Fruit fly (Drosophila melanogaster) whole organism, adult: ENCODE results near the gene bou.
A peak's percentile ranks its signal among the peaks of the same experiment; 100 is the strongest.

Experiments
- CG11617 ChIP-seq: fragments of 200-800 bp; sonication (Bioruptor generic); optimal IDR thresholded peaks from 2 replicates; lab custom pipeline; 2017; ENCODE audit warnings: mild to moderate bottlenecking, missing biosample characterization, missing genetic modification reagents, missing genetic modification characterization
- CG12768 ChIP-seq: fragments of 200-800 bp; sonication (Bioruptor generic); optimal IDR thresholded peaks from 2 replicates; lab custom pipeline; 2017; ENCODE audit warnings: missing biosample characterization, missing genetic modification characterization, mild to moderate bottlenecking, moderate library complexity, missing genetic modification reagents
- CG14711 ChIP-seq: fragments of 200-800 bp; sonication (Bioruptor generic); optimal IDR thresholded peaks from 2 replicates; lab custom pipeline; 2018; ENCODE audit warnings: missing biosample characterization, mild to moderate bottlenecking, missing genetic modification characterization, moderate library complexity
- CG1620 ChIP-seq: fragments of 200-800 bp; sonication (Bioruptor generic); optimal IDR thresholded peaks from 2 replicates; lab custom pipeline; 2016; ENCODE audit warnings: missing biosample characterization, missing genetic modification characterization
- CG33017 ChIP-seq: fragments of 200-800 bp; sonication (Bioruptor generic); optimal IDR thresholded peaks from 2 replicates; lab custom pipeline; 2018; ENCODE audit warnings: missing biosample characterization, mild to moderate bottlenecking, missing genetic modification characterization, moderate library complexity
- CG5204 ChIP-seq: fragments of 200-800 bp; sonication (Bioruptor generic); optimal IDR thresholded peaks from 2 replicates; lab custom pipeline; 2016; ENCODE audit warnings: missing biosample characterization, missing genetic modification characterization
- CG7045 ChIP-seq: fragments of 200-800 bp; sonication (Bioruptor generic); optimal IDR thresholded peaks from 2 replicates; lab custom pipeline; 2017; ENCODE audit warnings: missing biosample characterization, mild to moderate bottlenecking, missing genetic modification characterization
- CG7101 ChIP-seq: fragments of 200-800 bp; sonication (Bioruptor generic); optimal IDR thresholded peaks from 2 replicates; lab custom pipeline; 2018; ENCODE audit warnings: missing biosample characterization, mild to moderate bottlenecking, missing genetic modification characterization, moderate library complexity
- Clk ChIP-seq: fragments of 200-800 bp; sonication (Bioruptor generic); optimal IDR thresholded peaks from 2 replicates; lab custom pipeline; 2017; ENCODE audit warnings: missing biosample characterization, missing genetic modification characterization
- Crg-1 ChIP-seq: fragments of 200-800 bp; sonication (Bioruptor generic); optimal IDR thresholded peaks from 2 replicates; lab custom pipeline; 2016; ENCODE audit warnings: missing biosample characterization, missing genetic modification characterization
- Hr96 ChIP-seq: fragments of 200-800 bp; sonication (Bioruptor generic); optimal IDR thresholded peaks from 2 replicates; lab custom pipeline; 2016; ENCODE audit warnings: missing biosample characterization, missing genetic modification characterization
- Mnt ChIP-seq: fragments of 200-800 bp; sonication (Bioruptor generic); optimal IDR thresholded peaks from 2 replicates; lab custom pipeline; 2016; ENCODE audit warnings: missing biosample characterization, mild to moderate bottlenecking, missing genetic modification characterization
- bab1 ChIP-seq: fragments of 200-800 bp; sonication (Bioruptor generic); optimal IDR thresholded peaks from 3 replicates; lab custom pipeline; 2019; ENCODE audit warnings: missing biosample characterization, mild to moderate bottlenecking, missing genetic modification characterization, moderate library complexity
- cic ChIP-seq: fragments of 200-800 bp; sonication (Bioruptor generic); optimal IDR thresholded peaks from 2 replicates; lab custom pipeline; 2017; ENCODE audit warnings: missing biosample characterization, mild to moderate bottlenecking, missing genetic modification characterization, moderate library complexity
- cnc ChIP-seq, 2 experiments: fragments of >200 bp; optimal IDR thresholded peaks; 2 replicates each; lab custom pipeline; 2017
- kay ChIP-seq: fragments of 200-800 bp; sonication (Bioruptor generic); peaks from one replicate; lab custom pipeline; 2016; ENCODE audit warnings: missing biosample characterization, missing genetic modification characterization, borderline replicate concordance
- ovo ChIP-seq: fragments of 200-800 bp; sonication (Bioruptor generic); optimal IDR thresholded peaks from 2 replicates; lab custom pipeline; 2016; ENCODE audit warnings: missing biosample characterization, missing genetic modification characterization
- pad ChIP-seq: fragments of 200-800 bp; sonication (Bioruptor generic); optimal IDR thresholded peaks from 3 replicates; lab custom pipeline; 2017; ENCODE audit warnings: missing biosample characterization, missing genetic modification characterization, mild to moderate bottlenecking, moderate library complexity, missing genetic modification reagents
- tj ChIP-seq: fragments of 200-800 bp; sonication (Bioruptor generic); optimal IDR thresholded peaks from 3 replicates; lab custom pipeline; 2017; ENCODE audit warnings: missing biosample characterization, mild to moderate bottlenecking, missing genetic modification characterization, moderate library complexity
- toe ChIP-seq: fragments of 200-800 bp; sonication (Bioruptor generic); optimal IDR thresholded peaks from 2 replicates; lab custom pipeline; 2016; ENCODE audit warnings: missing biosample characterization, missing genetic modification characterization

Gene bou

dm6 chrX:6985980-6986827, at the start of gene bou:
TSS of gene bou (plus strand) at chrX:6986486.
- TF ChIP-seq CG1620 (GFP tag; lab: Kevin White, UChicago) (no peak), CG5204 (GFP tag; lab: Kevin White, UChicago) (no peak), CG33017 (tag; lab: Kevin White, UChicago) (no peak), tj (GFP tag; lab: Kevin White, UChicago) (peak; percentile 77), ovo (GFP tag; lab: Kevin White, UChicago) (peak; percentile 52), CG7101 (no peak), cnc (optimal IDR thresholded peaks at IDR 0.05; lab: Kevin White, UChicago) (no peak), Mnt (GFP tag; lab: Kevin White, UChicago) (no peak)

- TF ChIP-seq kay (GFP tag; lab: Kevin White, UChicago) (no peak), CG1620 (GFP tag; lab: Kevin White, UChicago) (no peak), CG7101 (no peak), Mnt (GFP tag; lab: Kevin White, UChicago) (no peak), Hr96 (GFP tag; lab: Kevin White, UChicago) (no peak), bab1 (GFP tag; lab: Kevin White, UChicago) (no peak), ovo (GFP tag; lab: Kevin White, UChicago) (no peak), Crg-1 (GFP tag; lab: Kevin White, UChicago) (no peak), CG7045 (no peak), CG33017 (tag; lab: Kevin White, UChicago) (no peak), CG11617 (GFP tag; lab: Kevin White, UChicago) (no peak), toe (GFP tag; lab: Kevin White, UChicago) (no peak), CG5204 (GFP tag; lab: Kevin White, UChicago) (no peak), tj (GFP tag; lab: Kevin White, UChicago) (no peak), CG12768 (GFP tag; lab: Kevin White, UChicago) (no peak), Clk (GFP tag; lab: Kevin White, UChicago) (no peak), CG14711 (tag; lab: Kevin White, UChicago) (no peak), cnc (optimal IDR thresholded peaks at IDR 0.05; lab: Kevin White, UChicago) (no peak)
Observed at dm6 chrX:6936884-6937283, 49.4 kb upstream of the bou start.

dm6 chrX:6937417-6937816, 48.9 kb upstream of the bou start:
- TF ChIP-seq CG7045 (no peak), Hr96 (GFP tag; lab: Kevin White, UChicago) (no peak), Crg-1 (GFP tag; lab: Kevin White, UChicago) (no peak), CG1620 (GFP tag; lab: Kevin White, UChicago) (no peak), Mnt (GFP tag; lab: Kevin White, UChicago) (no peak), CG12768 (GFP tag; lab: Kevin White, UChicago) (no peak), tj (GFP tag; lab: Kevin White, UChicago) (no peak), cic (no peak), cnc (optimal IDR thresholded peaks at IDR 0.05; lab: Kevin White, UChicago) (no peak), CG33017 (tag; lab: Kevin White, UChicago) (no peak), kay (GFP tag; lab: Kevin White, UChicago) (no peak), ovo (GFP tag; lab: Kevin White, UChicago) (no peak)

dm6 chrX:6968564-6968963, 17.7 kb upstream of the bou start, which contains the start of gene Setd3:
TSS of gene Setd3 (minus strand) at chrX:6968750.
- TF ChIP-seq CG1620 (GFP tag; lab: Kevin White, UChicago) (peak; percentile 0), cic (no peak), Clk (GFP tag; lab: Kevin White, UChicago) (no peak), pad (GFP tag; lab: Kevin White, UChicago) (no peak), CG5204 (GFP tag; lab: Kevin White, UChicago) (no peak), tj (GFP tag; lab: Kevin White, UChicago) (no peak), bab1 (GFP tag; lab: Kevin White, UChicago) (peak; percentile 20), Mnt (GFP tag; lab: Kevin White, UChicago) (peak; percentile 77), CG7101 (peak; percentile 37), CG7045 (no peak), CG11617 (GFP tag; lab: Kevin White, UChicago) (no peak), cnc (optimal IDR thresholded peaks at IDR 0.05; lab: Kevin White, UChicago) (no peak), CG33017 (tag; lab: Kevin White, UChicago) (no peak), CG14711 (tag; lab: Kevin White, UChicago) (no peak), kay (GFP tag; lab: Kevin White, UChicago) (no peak), Hr96 (GFP tag; lab: Kevin White, UChicago) (no peak), CG12768 (GFP tag; lab: Kevin White, UChicago) (no peak), ovo (GFP tag; lab: Kevin White, UChicago) (no peak), Crg-1 (GFP tag; lab: Kevin White, UChicago) (no peak), toe (GFP tag; lab: Kevin White, UChicago) (no peak)

dm6 chrX:6969364-6970137, 16.7 kb upstream of the bou start, which contains the start of gene CG4586:
TSS of gene CG4586 (plus strand) at chrX:6969918.
- peak; percentile 97 for TF ChIP-seq bab1 (GFP tag; lab: Kevin White, UChicago)
- TF ChIP-seq CG14711 (tag; lab: Kevin White, UChicago) = peak; percentile 84
- no peak for TF ChIP-seq cic
- peak; percentile 59 for TF ChIP-seq tj (GFP tag; lab: Kevin White, UChicago)
- TF ChIP-seq ovo (GFP tag; lab: Kevin White, UChicago) = no peak
- TF ChIP-seq CG12768 (GFP tag; lab: Kevin White, UChicago) = peak; percentile 53
- TF ChIP-seq pad (GFP tag; lab: Kevin White, UChicago) = peak; percentile 58
- TF ChIP-seq kay (GFP tag; lab: Kevin White, UChicago) = no peak
- TF ChIP-seq CG33017 (tag; lab: Kevin White, UChicago) = peak; percentile 83
- TF ChIP-seq CG5204 (GFP tag; lab: Kevin White, UChicago) = peak; percentile 71
- peak; percentile 75 for TF ChIP-seq Crg-1 (GFP tag; lab: Kevin White, UChicago)
- TF ChIP-seq Clk (GFP tag; lab: Kevin White, UChicago) = no peak
- TF ChIP-seq Mnt (GFP tag; lab: Kevin White, UChicago) = peak; percentile 70
- peak; percentile 63 for TF ChIP-seq Hr96 (GFP tag; lab: Kevin White, UChicago)
- TF ChIP-seq CG11617 (GFP tag; lab: Kevin White, UChicago) = peak; percentile 78
- TF ChIP-seq toe (GFP tag; lab: Kevin White, UChicago) = peak; percentile 34
- no peak for TF ChIP-seq cnc (optimal IDR thresholded peaks at IDR 0.05; lab: Kevin White, UChicago)
- peak; percentile 63 for TF ChIP-seq CG7045
- peak; percentile 76 for TF ChIP-seq CG1620 (GFP tag; lab: Kevin White, UChicago)
- TF ChIP-seq CG7101 = peak; percentile 89
